Worm (Caenorhabditis elegans): Measurements from ENCODE around the gene nhr-267.

nhr-267 gene

ce11 chrIV:9245423-9245822 lies 40.8 kb downstream of the nhr-267 start, which contains the start of gene Y11D7A.5:
Gene Y11D7A.5 (minus strand): TSS chrIV:9245523.
- TF ChIP-seq nhr-25 (tag; optimal IDR thresholded peaks at IDR 0.05; ENCODE audit: borderline replicate concordance, insufficient read depth) (no peak), cey-2 (tag; optimal IDR thresholded peaks at IDR 0.05; ENCODE audit: borderline replicate concordance, insufficient read depth) (no peak), vab-7 (GFP tag; IDR thresholded peaks at IDR 0.05) (no peak), ztf-11 (tag; optimal IDR thresholded peaks at IDR 0.05) (no peak), unc-62 (GFP tag; optimal IDR thresholded peaks at IDR 0.05 in 1 of 2) (peak in 1 of 2 experiments; percentile 28), unc-62 (tag; optimal IDR thresholded peaks at IDR 0.05) (no peak)

ce11 chrIV:9243670-9244069 lies 42.5 kb downstream of the nhr-267 start, which contains the start of gene rab-28:
Gene rab-28 (minus strand): TSS chrIV:9244012.
- TF ChIP-seq aha-1 (tag) (peak; percentile 97), dmd-8 (GFP tag; IDR thresholded peaks at IDR 0.05) (no peak)

DNA sequence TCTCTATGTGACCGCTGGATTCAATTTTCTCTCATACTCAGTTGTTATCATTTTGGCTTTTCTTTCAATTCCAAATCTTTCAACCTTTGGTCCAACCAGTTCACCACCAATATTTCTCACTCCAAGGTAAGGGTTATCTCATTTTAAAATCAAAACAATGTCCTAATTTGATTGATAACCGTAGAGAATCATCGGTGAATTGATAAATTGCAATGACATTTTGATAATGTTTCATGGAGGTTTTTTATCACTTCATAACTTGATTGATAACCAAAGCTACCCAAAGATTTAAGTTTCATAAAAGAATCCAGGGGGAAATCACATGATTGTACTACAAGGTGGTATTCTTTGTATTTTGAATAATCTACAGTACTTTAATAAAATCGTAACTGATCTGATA lies 47.1 kb downstream of the nhr-267 start:
- TF ChIP-seq snpc-4 (tag; optimal IDR thresholded peaks at IDR 0.05) (no peak), egl-43 (GFP tag; IDR thresholded peaks at IDR 0.05) (no peak), lin-1 (GFP tag; IDR thresholded peaks at IDR 0.05) (no peak)
